Worm (Caenorhabditis elegans) whole organism, L4 larva: ENCODE measurements around the gene cgh-1.

Experiments
- daf-12 ChIP-seq: fragments of 150-350 bp; optimal IDR thresholded peaks from 2 replicates; lab custom pipeline; 2014; ENCODE audit warnings: missing biosample characterization, missing genetic modification reagents, missing genetic modification characterization
- fkh-10 ChIP-seq: fragments of 150-350 bp; optimal IDR thresholded peaks from 2 replicates; lab custom pipeline; 2014; ENCODE audit warnings: missing biosample characterization, missing genetic modification reagents, missing genetic modification characterization
- mdl-1 ChIP-seq, 2 experiments: fragments of 150-350 bp in 1 of 2; sonication (generic microtip) in 1 of 2; optimal IDR thresholded peaks; 2 replicates each; lab custom pipeline; 2014 to 2017; ENCODE audit warnings: missing biosample characterization in 2 of 2, missing genetic modification characterization in 2 of 2
- nhr-11 ChIP-seq: fragments of 150-350 bp; optimal IDR thresholded peaks from 2 replicates; lab custom pipeline; 2014; ENCODE audit warnings: missing biosample characterization, missing genetic modification characterization
- nhr-237 ChIP-seq: sonication (generic microtip); optimal IDR thresholded peaks from 2 replicates; lab custom pipeline; 2017; ENCODE audit warnings: missing biosample characterization, missing genetic modification characterization
- unc-62 ChIP-seq, 3 experiments: fragments of 150-350 bp in 1 of 3; sonication (generic microtip); optimal IDR thresholded peaks in 2 of 3; peaks in 1 of 3; 1 replicate in 1 of 3; 2 replicates in 2 of 3; lab custom pipeline; 2014 to 2017; ENCODE audit warnings: missing biosample characterization in 3 of 3, missing genetic modification characterization in 3 of 3, missing genetic modification reagents in 3 of 3, missing genotype in 1 of 3

DNA sequence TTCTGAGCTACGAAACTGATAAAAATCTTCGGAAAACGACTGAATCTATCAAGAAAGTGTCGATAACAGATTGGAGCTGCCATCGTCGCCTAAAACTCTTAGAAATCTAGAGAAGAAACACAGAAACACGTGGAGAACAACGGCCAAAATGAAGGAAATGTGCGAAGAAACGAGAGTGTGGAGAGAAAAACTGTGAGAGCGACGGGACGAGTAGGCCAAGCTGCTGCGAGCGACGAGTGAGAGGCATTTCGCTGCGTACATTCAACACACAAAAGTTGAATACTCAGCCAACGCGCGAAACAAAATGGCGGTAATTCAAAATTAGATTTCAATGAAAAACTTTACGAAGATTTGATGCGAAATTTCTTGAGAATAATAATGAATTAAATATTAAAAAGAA is 714 bp upstream of the cgh-1 start:
- peak; percentile 86 for TF ChIP-seq nhr-11 (tag; lab: Kevin White, UChicago)
- TF ChIP-seq daf-12 (tag; lab: Kevin White, UChicago) = no peak
- no peak for TF ChIP-seq nhr-237 (tag; lab: Kevin White, UChicago)
- TF ChIP-seq unc-62 (GFP tag; optimal IDR thresholded peaks at IDR 0.05 in 1 of 2; lab: Kevin White, UChicago) = peak in 1 of 2 experiments; percentile 89
- no peak for TF ChIP-seq unc-62 (tag; optimal IDR thresholded peaks at IDR 0.05; lab: Kevin White, UChicago)
- TF ChIP-seq mdl-1 (tag; optimal IDR thresholded peaks at IDR 0.05; lab: Kevin White, UChicago) = peak; percentile 75 to 96
- TF ChIP-seq fkh-10 (GFP tag; lab: Kevin White, UChicago) = peak; percentile 91
